Fruit fly (Drosophila melanogaster) whole organism, embryonic: ENCODE results near the gene pyd.

Experiments used
- ATbp ChIP-seq: fragments of 200-800 bp; sonication (Bioruptor generic); optimal IDR thresholded peaks from 2 replicates; lab custom pipeline; 2017; ENCODE audit warnings: missing biosample characterization, mild to moderate bottlenecking, missing genetic modification characterization, missing genetic modification reagents
- Atf6 ChIP-seq: fragments of 200-800 bp; sonication (Bioruptor generic); IDR thresholded peaks from 2 replicates; pipeline ENCODE4 v1.3.6; 2022; ENCODE audit warnings: missing biosample characterization, missing genetic modification characterization
- Bdp1 ChIP-seq: fragments of 200-800 bp; sonication (Bioruptor generic); optimal IDR thresholded peaks from 3 replicates; lab custom pipeline; 2016; ENCODE audit warnings: missing biosample characterization, missing genetic modification characterization
- BtbVII ChIP-seq: fragments of 200-800 bp; sonication (Bioruptor generic); optimal IDR thresholded peaks from 3 replicates; lab custom pipeline; 2017; ENCODE audit warnings: missing biosample characterization, mild to moderate bottlenecking, missing genetic modification characterization
- C15 ChIP-seq: fragments of 200-800 bp; sonication (Bioruptor generic); IDR thresholded peaks from 3 replicates; pipeline ENCODE4 v1.3.6; 2022; ENCODE audit warnings: missing biosample characterization, missing genetic modification characterization
- CG1024 ChIP-seq: fragments of 200-800 bp; sonication (Bioruptor generic); IDR thresholded peaks from 2 replicates; pipeline ENCODE4 v1.3.6; 2022; ENCODE audit warnings: missing biosample characterization, missing genetic modification characterization
- CG10543 ChIP-seq: fragments of 200-800 bp; sonication (Bioruptor generic); optimal IDR thresholded peaks from 3 replicates; lab custom pipeline; 2017; ENCODE audit warnings: missing biosample characterization, mild to moderate bottlenecking, missing genetic modification characterization, moderate library complexity
- CG10979 ChIP-seq: fragments of 200-800 bp; sonication (Bioruptor generic); optimal IDR thresholded peaks from 2 replicates; lab custom pipeline; 2018; ENCODE audit warnings: missing biosample characterization, mild to moderate bottlenecking, missing genetic modification characterization, moderate library complexity
- CG11085 ChIP-seq: fragments of 200-800 bp; sonication (Bioruptor generic); IDR thresholded peaks from 2 replicates; pipeline ENCODE4 v1.3.6; 2022; ENCODE audit warnings: missing biosample characterization, missing genetic modification characterization
- CG12299 ChIP-seq: fragments of 200-800 bp; sonication (Bioruptor generic); optimal IDR thresholded peaks from 2 replicates; lab custom pipeline; 2018; ENCODE audit warnings: missing biosample characterization, mild to moderate bottlenecking, missing genetic modification characterization
- CG13296 ChIP-seq: fragments of 200-800 bp; sonication (Bioruptor generic); optimal IDR thresholded peaks from 3 replicates; lab custom pipeline; 2018; ENCODE audit warnings: missing biosample characterization, mild to moderate bottlenecking, missing genetic modification characterization
- CG14965 ChIP-seq: fragments of 200-800 bp; sonication (Bioruptor generic); optimal IDR thresholded peaks from 2 replicates; lab custom pipeline; 2016; ENCODE audit warnings: missing biosample characterization, missing genetic modification characterization, borderline replicate concordance
- CG16813 ChIP-seq: fragments of 200-800 bp; sonication (Bioruptor generic); IDR thresholded peaks from 3 replicates; pipeline ENCODE4 v1.3.6; 2022; ENCODE audit warnings: missing biosample characterization, missing genetic modification characterization; ENCODE audit not compliant: partially characterized antibody
- CG2120 ChIP-seq: fragments of 200-800 bp; sonication (Bioruptor generic); optimal IDR thresholded peaks from 3 replicates; lab custom pipeline; 2016; ENCODE audit warnings: missing biosample characterization, missing genetic modification characterization
- CG2202 ChIP-seq: fragments of 200-800 bp; sonication (Bioruptor generic); optimal IDR thresholded peaks from 2 replicates; lab custom pipeline; 2018; ENCODE audit warnings: missing biosample characterization, mild to moderate bottlenecking, missing genetic modification characterization
- CG3163 ChIP-seq: fragments of 200-800 bp; sonication (Bioruptor generic); optimal IDR thresholded peaks from 3 replicates; lab custom pipeline; 2016; ENCODE audit warnings: missing biosample characterization, missing genetic modification characterization
- CG32767 ChIP-seq: fragments of 200-800 bp; sonication (Bioruptor generic); IDR thresholded peaks from 2 replicates; pipeline ENCODE4 v1.3.6; 2022; ENCODE audit warnings: missing biosample characterization, missing genetic modification characterization
- CG6689 ChIP-seq: fragments of 200-800 bp; sonication (Bioruptor generic); IDR thresholded peaks from 2 replicates; pipeline ENCODE4 v1.3.6; 2022; ENCODE audit warnings: missing biosample characterization, missing genetic modification characterization
- CG6765 ChIP-seq: fragments of 200-800 bp; sonication (Bioruptor generic); optimal IDR thresholded peaks from 3 replicates; lab custom pipeline; 2017; ENCODE audit warnings: missing biosample characterization, mild to moderate bottlenecking, missing genetic modification characterization
- CG8281 ChIP-seq: fragments of 200-800 bp; sonication (Bioruptor generic); optimal IDR thresholded peaks from 2 replicates; lab custom pipeline; 2018; ENCODE audit warnings: missing biosample characterization, mild to moderate bottlenecking, missing genetic modification characterization, moderate library complexity
- CG8359 ChIP-seq: fragments of 200-800 bp; sonication (Bioruptor generic); optimal IDR thresholded peaks from 2 replicates; lab custom pipeline; 2017; ENCODE audit warnings: missing biosample characterization, mild to moderate bottlenecking, missing genetic modification characterization, borderline replicate concordance
- Camta ChIP-seq: fragments of 200-800 bp; sonication (Bioruptor generic); optimal IDR thresholded peaks from 2 replicates; lab custom pipeline; 2016; ENCODE audit warnings: missing biosample characterization, missing genetic modification characterization
- D19A ChIP-seq: fragments of 200-800 bp; optimal IDR thresholded peaks from 3 replicates; lab custom pipeline; 2019; ENCODE audit warnings: missing biosample characterization, mild to moderate bottlenecking, missing genetic modification characterization, moderate library complexity
- Elba2 ChIP-seq: fragments of 200-800 bp; sonication (Bioruptor generic); optimal IDR thresholded peaks from 3 replicates; lab custom pipeline; 2016; ENCODE audit warnings: missing biosample characterization, missing genetic modification characterization
- Gsc ChIP-seq: fragments of 200-800 bp; sonication (Bioruptor generic); IDR thresholded peaks from 2 replicates; pipeline ENCODE4 v1.3.6; 2022; ENCODE audit warnings: missing biosample characterization, missing genetic modification characterization
- Hey ChIP-seq: fragments of 200-800 bp; sonication (Bioruptor generic); optimal IDR thresholded peaks from 3 replicates; lab custom pipeline; 2018; ENCODE audit warnings: missing biosample characterization, mild to moderate bottlenecking, missing genetic modification characterization
- HmgZ ChIP-seq: fragments of 200-800 bp; sonication (Bioruptor generic); optimal IDR thresholded peaks from 2 replicates; lab custom pipeline; 2018; ENCODE audit warnings: missing biosample characterization, mild to moderate bottlenecking, missing genetic modification characterization
- NFAT ChIP-seq: fragments of 200-800 bp; sonication (Bioruptor generic); IDR thresholded peaks from 2 replicates; pipeline ENCODE4 v1.3.6; 2022; ENCODE audit warnings: missing biosample characterization, missing genetic modification characterization
- Oli ChIP-seq: fragments of 200-800 bp; sonication (Bioruptor generic); optimal IDR thresholded peaks from 2 replicates; lab custom pipeline; 2018; ENCODE audit warnings: missing biosample characterization, mild to moderate bottlenecking, missing genetic modification characterization, moderate library complexity
- Taf1 ChIP-seq: fragments of 200-800 bp; sonication (Bioruptor generic); IDR thresholded peaks from 2 replicates; pipeline ENCODE4 v1.3.6; 2022; ENCODE audit warnings: missing biosample characterization, missing genetic modification characterization
- ap ChIP-seq: fragments of 200-800 bp; sonication (Bioruptor generic); IDR thresholded peaks from 2 replicates; pipeline ENCODE4 v1.3.6; 2022; ENCODE audit warnings: missing biosample characterization, missing genetic modification characterization
- cg ChIP-seq: fragments of 200-800 bp; sonication (Bioruptor generic); optimal IDR thresholded peaks from 3 replicates; lab custom pipeline; 2019; ENCODE audit warnings: missing biosample characterization, mild to moderate bottlenecking, missing genetic modification characterization, moderate library complexity
- crc ChIP-seq: fragments of 200-800 bp; sonication (Bioruptor generic); optimal IDR thresholded peaks from 2 replicates; lab custom pipeline; 2016; ENCODE audit warnings: missing biosample characterization, missing genetic modification characterization
- cwo ChIP-seq: fragments of 200-800 bp; sonication (Bioruptor generic); optimal IDR thresholded peaks from 3 replicates; lab custom pipeline; 2017; ENCODE audit warnings: missing biosample characterization, missing genetic modification characterization, mild to moderate bottlenecking, moderate library complexity, missing genetic modification reagents
- da ChIP-seq: fragments of 200-800 bp; sonication (Bioruptor generic); optimal IDR thresholded peaks from 2 replicates; lab custom pipeline; 2016; ENCODE audit warnings: missing biosample characterization, missing genetic modification characterization
- danr ChIP-seq: fragments of 200-800 bp; sonication (Bioruptor generic); IDR thresholded peaks from 2 replicates; pipeline ENCODE4 v1.3.6; 2022; ENCODE audit warnings: missing biosample characterization, missing genetic modification characterization
- dati ChIP-seq: fragments of 200-800 bp; sonication (Bioruptor generic); IDR thresholded peaks from 2 replicates; pipeline ENCODE4 v1.3.6; 2022; ENCODE audit warnings: missing biosample characterization, missing genetic modification characterization
- emc ChIP-seq: fragments of 200-800 bp; sonication (Bioruptor generic); optimal IDR thresholded peaks from 2 replicates; lab custom pipeline; 2016; ENCODE audit warnings: missing biosample characterization, missing genetic modification characterization
- eyg ChIP-seq: fragments of 200-800 bp; sonication (Bioruptor generic); optimal IDR thresholded peaks from 3 replicates; lab custom pipeline; 2016; ENCODE audit warnings: missing biosample characterization, missing genetic modification characterization
- her ChIP-seq: fragments of 200-800 bp; sonication (Bioruptor generic); optimal IDR thresholded peaks from 2 replicates; lab custom pipeline; 2016; ENCODE audit warnings: missing biosample characterization, missing genetic modification characterization
- hth ChIP-seq: fragments of >200 bp; optimal IDR thresholded peaks from 2 replicates; lab custom pipeline; 2017; ENCODE audit warnings: inconsistent platforms
- knrl ChIP-seq: fragments of 200-800 bp; sonication (Bioruptor generic); IDR thresholded peaks from 3 replicates; pipeline ENCODE4 v1.3.6; 2022; ENCODE audit warnings: missing biosample characterization, missing genetic modification characterization; ENCODE audit not compliant: partially characterized antibody
- mam ChIP-seq: fragments of 200-800 bp; sonication (Bioruptor generic); optimal IDR thresholded peaks from 3 replicates; lab custom pipeline; 2016; ENCODE audit warnings: missing biosample characterization, missing genetic modification characterization
- nom ChIP-seq: fragments of 200-800 bp; sonication (Bioruptor generic); optimal IDR thresholded peaks from 2 replicates; lab custom pipeline; 2017; ENCODE audit warnings: missing biosample characterization, missing genetic modification characterization, mild to moderate bottlenecking, moderate library complexity, missing genetic modification reagents
- schlank ChIP-seq: fragments of 200-800 bp; sonication (Bioruptor generic); optimal IDR thresholded peaks from 2 replicates; lab custom pipeline; 2018; ENCODE audit warnings: missing biosample characterization, mild to moderate bottlenecking, missing genetic modification characterization
- so ChIP-seq: fragments of 200-800 bp; sonication (Bioruptor generic); IDR thresholded peaks from 3 replicates; pipeline ENCODE4 v1.3.6; 2022; ENCODE audit warnings: missing biosample characterization, missing genetic modification characterization
- stc ChIP-seq: fragments of 200-800 bp; sonication (Bioruptor generic); IDR thresholded peaks from 2 replicates; pipeline ENCODE4 v1.3.6; 2022; ENCODE audit warnings: missing biosample characterization, missing genetic modification characterization
- tio ChIP-seq: fragments of 200-800 bp; sonication (Bioruptor generic); optimal IDR thresholded peaks from 2 replicates; lab custom pipeline; 2017; ENCODE audit warnings: missing biosample characterization, missing genetic modification characterization, inconsistent platforms
- unpg ChIP-seq: fragments of 200-800 bp; sonication (Bioruptor generic); optimal IDR thresholded peaks from 3 replicates; lab custom pipeline; 2018; ENCODE audit warnings: missing biosample characterization, mild to moderate bottlenecking, missing genetic modification characterization, moderate library complexity
- yki ChIP-seq: fragments of >200 bp; optimal IDR thresholded peaks from 3 replicates; lab custom pipeline; 2018

The pyd gene

DNA sequence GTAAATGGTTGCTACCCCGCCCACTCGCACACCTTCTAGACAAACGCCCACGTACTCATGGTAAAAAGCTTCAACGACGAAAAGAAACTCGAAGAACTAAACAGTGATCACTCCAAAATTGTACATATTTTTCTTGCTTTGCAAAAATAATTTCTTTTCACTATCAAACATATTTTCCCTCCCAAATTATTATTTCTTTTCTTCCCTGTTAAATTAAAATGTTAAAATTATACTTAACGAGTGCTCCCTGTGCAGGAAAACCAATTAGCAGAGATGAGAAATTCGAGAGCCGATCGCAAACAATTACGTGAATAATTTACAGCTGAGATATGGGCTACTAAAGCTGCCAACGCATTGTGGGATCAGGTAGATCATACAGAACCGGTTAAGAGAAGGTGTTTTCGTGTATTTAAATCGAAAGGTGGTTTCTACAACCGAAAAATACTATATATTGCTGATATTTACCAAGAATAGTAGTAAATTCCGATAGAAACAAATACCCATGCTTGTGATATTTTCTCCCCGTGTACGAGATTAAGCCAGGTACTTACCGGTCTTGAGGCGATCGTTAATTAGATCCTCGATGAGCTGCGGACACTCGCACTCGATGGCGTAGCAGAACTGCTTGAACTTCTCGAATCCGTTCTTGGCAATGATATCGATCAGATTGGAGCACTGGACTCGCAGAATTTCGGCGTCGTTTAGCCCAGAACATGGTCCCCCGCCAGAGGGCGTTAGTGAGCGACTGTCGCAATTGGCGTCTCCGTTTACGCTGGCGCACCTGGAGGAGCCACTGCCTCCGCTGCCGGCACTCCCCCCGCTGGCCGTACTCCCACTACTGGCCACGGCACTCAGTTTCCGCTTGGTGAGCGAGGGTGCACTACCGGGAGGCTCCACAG is 1.3 kb downstream of the pyd start (continued):
- TF ChIP-seq CG1024 (GFP tag; lab: Robert Waterston, UW), result no peak
- TF ChIP-seq HmgZ (tag; lab: Kevin White, UChicago), result no peak
- no peak for TF ChIP-seq yki
- TF ChIP-seq Oli (tag; lab: Kevin White, UChicago), result no peak
- TF ChIP-seq CG10979 (tag; lab: Kevin White, UChicago), result no peak
- TF ChIP-seq eyg (GFP tag; lab: Kevin White, UChicago), result no peak
- TF ChIP-seq crc (GFP tag; lab: Kevin White, UChicago), result no peak
- TF ChIP-seq her (GFP tag; lab: Kevin White, UChicago), result no peak
- TF ChIP-seq cg, result no peak
- TF ChIP-seq CG6689, result peak; percentile 48
- no peak for TF ChIP-seq cwo (GFP tag; lab: Kevin White, UChicago)
- TF ChIP-seq da (GFP tag; lab: Kevin White, UChicago), result no peak
- no peak for TF ChIP-seq C15 (GFP tag; lab: Robert Waterston, UW)
- TF ChIP-seq CG2202 (tag; lab: Kevin White, UChicago), result no peak
- no peak for TF ChIP-seq BtbVII
- 0 out of 3 replicates have a peak, but pooled peaks have one; percentile 20 for TF ChIP-seq CG16813 (GFP tag; lab: Robert Waterston, UW)
- no peak for TF ChIP-seq danr (GFP tag; lab: Robert Waterston, UW)
- TF ChIP-seq emc (GFP tag; lab: Kevin White, UChicago), result no peak
- TF ChIP-seq CG8359 (GFP tag; lab: Kevin White, UChicago), result no peak
- TF ChIP-seq Hey (tag; lab: Kevin White, UChicago), result no peak
- TF ChIP-seq Bdp1, result no peak
- no peak for TF ChIP-seq CG10543 (GFP tag; lab: Kevin White, UChicago)
- TF ChIP-seq CG32767 (GFP tag; lab: Robert Waterston, UW), result no peak
- peak; percentile 26 for TF ChIP-seq unpg (GFP tag; lab: Kevin White, UChicago)
- TF ChIP-seq mam (GFP tag; lab: Kevin White, UChicago), result peak; percentile 59
- no peak for TF ChIP-seq hth
- TF ChIP-seq CG12299, result no peak
- no peak for TF ChIP-seq stc
- TF ChIP-seq knrl (GFP tag; lab: Robert Waterston, UW), result no peak
- no peak for TF ChIP-seq CG8281 (tag; lab: Kevin White, UChicago)
- no peak for TF ChIP-seq CG6765 (GFP tag; lab: Kevin White, UChicago)
- peak; percentile 51; the same call in 1 of the 2 replicates for TF ChIP-seq CG11085 (GFP tag; lab: Robert Waterston, UW)
- TF ChIP-seq Atf6, result peak; percentile 48
- TF ChIP-seq so (GFP tag; lab: Robert Waterston, UW), result no peak
- no peak for TF ChIP-seq Gsc
- no peak for TF ChIP-seq schlank (tag; lab: Kevin White, UChicago)
- TF ChIP-seq Elba2 (GFP tag; lab: Kevin White, UChicago), result no peak
- no peak for TF ChIP-seq Camta
- TF ChIP-seq D19A (tag; lab: Kevin White, UChicago), result no peak
- TF ChIP-seq ATbp, result no peak
- TF ChIP-seq CG14965 (GFP tag; lab: Kevin White, UChicago), result no peak
- no peak for TF ChIP-seq Taf1 (GFP tag; lab: Robert Waterston, UW)
- no peak for TF ChIP-seq dati (GFP tag; lab: Robert Waterston, UW)
- TF ChIP-seq CG13296, result no peak
- no peak for TF ChIP-seq nom
- peak; percentile 73 for TF ChIP-seq CG2120
- no peak for TF ChIP-seq tio (GFP tag; lab: Kevin White, UChicago)
- no peak; the same call in 1 of the 2 replicates for TF ChIP-seq NFAT (GFP tag; lab: Robert Waterston, UW)
- TF ChIP-seq ap (GFP tag; lab: Robert Waterston, UW), result no peak
- TF ChIP-seq CG3163 (GFP tag; lab: Kevin White, UChicago), result no peak
